Worm (Caenorhabditis elegans): ENCODE measurements around the gene nhr-51.

- no peak for TF ChIP-seq nhr-12 (tag; optimal IDR thresholded peaks at IDR 0.05)
- no peak for TF ChIP-seq elt-3 (tag; optimal IDR thresholded peaks at IDR 0.05)
These were observed 7.1 kb upstream of the nhr-51 start for ce11 chrV:15666718-15667117.

Data from whole organism, L1 larva.